Fruit fly (Drosophila melanogaster) whole organism, prepupa: ENCODE data around the gene Syx4.
A peak's percentile ranks its signal among the peaks of the same experiment; 100 is the strongest.

ENCODE experiments used
- CG10631 ChIP-seq: fragments of 200-800 bp; sonication (Bioruptor generic); optimal IDR thresholded peaks from 2 replicates; lab custom pipeline; 2016; ENCODE audit warnings: missing biosample characterization, missing genetic modification characterization
- CG11762 ChIP-seq: fragments of 200-800 bp; sonication (Bioruptor generic); optimal IDR thresholded peaks from 3 replicates; lab custom pipeline; 2016; ENCODE audit warnings: missing biosample characterization, missing genetic modification characterization; ENCODE audit not compliant: insufficient read depth
- CG11902 ChIP-seq: fragments of 200-800 bp; sonication (Bioruptor generic); optimal IDR thresholded peaks from 3 replicates; lab custom pipeline; 2016; ENCODE audit warnings: missing biosample characterization, missing genetic modification characterization
- CG16779 ChIP-seq: fragments of 200-800 bp; sonication (Bioruptor generic); optimal IDR thresholded peaks from 3 replicates; lab custom pipeline; 2017; ENCODE audit warnings: missing biosample characterization, mild to moderate bottlenecking, missing genetic modification characterization
- CG3032 ChIP-seq: fragments of 200-800 bp; optimal IDR thresholded peaks from 2 replicates; lab custom pipeline; 2019; ENCODE audit warnings: missing biosample characterization, mild to moderate bottlenecking, missing genetic modification characterization, moderate library complexity
- CG31627 ChIP-seq: fragments of 200-800 bp; sonication (Bioruptor generic); optimal IDR thresholded peaks from 3 replicates; lab custom pipeline; 2016; ENCODE audit warnings: missing biosample characterization, missing genetic modification characterization
- CG32006 ChIP-seq: fragments of 200-800 bp; sonication (Bioruptor generic); optimal IDR thresholded peaks from 3 replicates; lab custom pipeline; 2017; ENCODE audit warnings: missing biosample characterization, mild to moderate bottlenecking, missing genetic modification characterization
- CG3919 ChIP-seq: fragments of 200-800 bp; sonication (Bioruptor generic); optimal IDR thresholded peaks from 3 replicates; lab custom pipeline; 2016; ENCODE audit warnings: missing biosample characterization, missing genetic modification characterization
- CG4318 ChIP-seq: fragments of 200-800 bp; sonication (Bioruptor generic); optimal IDR thresholded peaks from 3 replicates; lab custom pipeline; 2017; ENCODE audit warnings: missing biosample characterization, mild to moderate bottlenecking, missing genetic modification characterization
- CG6163 ChIP-seq: fragments of 200-800 bp; sonication (Bioruptor generic); IDR thresholded peaks from 3 replicates; pipeline ENCODE4 v1.3.6; 2022; ENCODE audit warnings: missing biosample characterization, missing genetic modification characterization
- CG6792 ChIP-seq: fragments of 200-800 bp; sonication (Bioruptor generic); optimal IDR thresholded peaks from 3 replicates; lab custom pipeline; 2016; ENCODE audit warnings: missing biosample characterization, missing genetic modification characterization
- CG7368 ChIP-seq: fragments of 200-800 bp; sonication (Bioruptor generic); optimal IDR thresholded peaks from 3 replicates; lab custom pipeline; 2016; ENCODE audit warnings: missing biosample characterization, missing genetic modification characterization
- CG8119 ChIP-seq: fragments of 200-800 bp; sonication (Bioruptor generic); IDR thresholded peaks from 3 replicates; pipeline ENCODE4 v1.3.6; 2022; ENCODE audit warnings: missing biosample characterization, missing genetic modification characterization
- CG8319 ChIP-seq: fragments of 200-800 bp; sonication (Bioruptor generic); optimal IDR thresholded peaks from 3 replicates; lab custom pipeline; 2016; ENCODE audit warnings: missing biosample characterization, missing genetic modification characterization
- CG8632 ChIP-seq: fragments of 200-800 bp; sonication (Bioruptor generic); optimal IDR thresholded peaks from 3 replicates; lab custom pipeline; 2016; ENCODE audit warnings: missing biosample characterization, missing genetic modification characterization
- CG9139 ChIP-seq: fragments of 200-800 bp; sonication (Bioruptor generic); optimal IDR thresholded peaks from 3 replicates; lab custom pipeline; 2017; ENCODE audit warnings: missing biosample characterization, mild to moderate bottlenecking, missing genetic modification characterization
- Eip75B ChIP-seq: fragments of 200-800 bp; sonication (Bioruptor generic); optimal IDR thresholded peaks from 3 replicates; lab custom pipeline; 2016; ENCODE audit warnings: missing biosample characterization, missing genetic modification characterization
- Eip78C ChIP-seq: fragments of 200-800 bp; sonication (Bioruptor generic); peaks from one replicate; lab custom pipeline; 2016; ENCODE audit warnings: missing biosample characterization, missing genetic modification characterization
- Eip93F ChIP-seq: fragments of 200-800 bp; sonication (Bioruptor generic); optimal IDR thresholded peaks from 2 replicates; lab custom pipeline; 2016; ENCODE audit warnings: missing biosample characterization, mild to moderate bottlenecking, missing genetic modification characterization
- Ets96B ChIP-seq: fragments of 200-800 bp; optimal IDR thresholded peaks from 2 replicates; lab custom pipeline; 2019; ENCODE audit warnings: missing biosample characterization, mild to moderate bottlenecking, missing genetic modification characterization, moderate library complexity
- Hr4 ChIP-seq: fragments of 200-800 bp; sonication (Bioruptor generic); optimal IDR thresholded peaks from 3 replicates; lab custom pipeline; 2016; ENCODE audit warnings: missing biosample characterization, missing genetic modification characterization
- Lpt ChIP-seq: fragments of 200-800 bp; sonication (Bioruptor generic); optimal IDR thresholded peaks from 3 replicates; lab custom pipeline; 2016; ENCODE audit warnings: missing biosample characterization, missing genetic modification characterization
- Met ChIP-seq: fragments of 200-800 bp; sonication (Bioruptor generic); optimal IDR thresholded peaks from 3 replicates; lab custom pipeline; 2016; ENCODE audit warnings: missing biosample characterization, missing genetic modification characterization
- OdsH ChIP-seq: fragments of 200-800 bp; sonication (Bioruptor generic); optimal IDR thresholded peaks from 3 replicates; lab custom pipeline; 2016; ENCODE audit warnings: missing biosample characterization, missing genetic modification characterization
- Sox15 ChIP-seq: fragments of 200-800 bp; sonication (Bioruptor generic); optimal IDR thresholded peaks from 3 replicates; lab custom pipeline; 2016; ENCODE audit warnings: missing biosample characterization, missing genetic modification characterization
- achi ChIP-seq: fragments of 200-800 bp; sonication (Bioruptor generic); optimal IDR thresholded peaks from 3 replicates; lab custom pipeline; 2016; ENCODE audit warnings: missing biosample characterization, missing genetic modification characterization
- eg ChIP-seq: fragments of 200-800 bp; sonication (Bioruptor generic); IDR thresholded peaks from 3 replicates; pipeline ENCODE4 v1.3.6; 2022; ENCODE audit warnings: missing biosample characterization, missing genetic modification characterization
- esn ChIP-seq: fragments of 200-800 bp; sonication (Bioruptor generic); optimal IDR thresholded peaks from 2 replicates; lab custom pipeline; 2016; ENCODE audit warnings: missing biosample characterization, mild to moderate bottlenecking, missing genetic modification characterization, moderate library complexity
- fd59A ChIP-seq: fragments of 200-800 bp; sonication (Bioruptor generic); optimal IDR thresholded peaks from 2 replicates; lab custom pipeline; 2017; ENCODE audit warnings: missing biosample characterization, mild to moderate bottlenecking, missing genetic modification characterization, missing genetic modification reagents
- lz ChIP-seq: fragments of 200-800 bp; sonication (Bioruptor generic); optimal IDR thresholded peaks from 3 replicates; lab custom pipeline; 2016; ENCODE audit warnings: missing biosample characterization, missing genetic modification characterization
- pdm3 ChIP-seq: fragments of 200-800 bp; sonication (Bioruptor generic); optimal IDR thresholded peaks from 3 replicates; lab custom pipeline; 2016; ENCODE audit warnings: missing biosample characterization, missing genetic modification characterization
- salr ChIP-seq, 2 experiments: fragments of 200-800 bp; sonication (Bioruptor generic); optimal IDR thresholded peaks; 3 replicates each; lab custom pipeline; 2016 to 2018; ENCODE audit warnings: missing biosample characterization in 2 of 2, missing genetic modification characterization in 2 of 2, mild to moderate bottlenecking in 1 of 2
- svp ChIP-seq: fragments of 200-800 bp; sonication (Bioruptor generic); peaks from one replicate; lab custom pipeline; 2016; ENCODE audit warnings: missing biosample characterization, missing genetic modification characterization
- topi ChIP-seq: fragments of 200-800 bp; sonication (Bioruptor generic); optimal IDR thresholded peaks from 3 replicates; lab custom pipeline; 2016; ENCODE audit warnings: missing biosample characterization, missing genetic modification characterization
- vri ChIP-seq: fragments of 200-800 bp; sonication (Bioruptor generic); optimal IDR thresholded peaks from 3 replicates; lab custom pipeline; 2016; ENCODE audit warnings: missing biosample characterization, mild to moderate bottlenecking, missing genetic modification characterization

Gene Syx4

DNA sequence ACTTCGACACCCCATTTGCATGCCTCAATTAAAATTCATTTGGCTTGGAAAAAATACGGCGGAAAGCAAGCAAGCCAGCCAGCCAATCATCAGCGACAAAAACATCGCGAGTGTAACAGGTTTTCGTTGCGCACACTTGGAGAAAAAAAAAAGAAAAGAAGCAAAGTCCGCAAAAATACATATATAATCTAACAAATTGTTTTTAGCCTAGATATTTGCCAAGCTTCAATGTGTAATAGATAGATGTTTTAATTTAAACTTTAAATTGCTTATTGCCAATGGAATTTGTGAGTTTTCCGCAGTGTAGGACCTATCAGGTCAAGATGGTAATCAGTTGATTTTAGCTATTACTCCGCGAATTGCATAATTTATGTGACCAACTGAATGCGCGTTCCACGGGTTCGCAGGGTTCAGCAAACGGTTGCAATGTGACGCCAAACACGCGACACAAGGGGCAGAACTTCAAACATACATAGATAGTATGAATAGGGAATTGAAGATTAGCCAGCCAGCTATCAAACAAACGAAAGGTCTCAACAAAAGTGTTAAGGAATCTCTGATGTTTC is 42.8 kb upstream of the Syx4 start (continued):
- peak; percentile 91 for TF ChIP-seq esn
- TF ChIP-seq Lpt (GFP tag; lab: Kevin White, UChicago): peak; percentile 88
- TF ChIP-seq CG7368 (GFP tag; lab: Kevin White, UChicago): peak; percentile 93
- TF ChIP-seq lz (GFP tag; lab: Kevin White, UChicago): peak; percentile 90
- peak; percentile 74 for TF ChIP-seq Eip93F (GFP tag; lab: Kevin White, UChicago)
- peak; percentile 75 for TF ChIP-seq Ets96B (tag; lab: Kevin White, UChicago)
- peak; percentile 92 for TF ChIP-seq CG8119 (GFP tag; lab: Robert Waterston, UW)
- TF ChIP-seq achi: peak; percentile 91
- TF ChIP-seq Eip78C (GFP tag; lab: Kevin White, UChicago): peak; percentile 98
- peak; percentile 85 for TF ChIP-seq vri (GFP tag; lab: Kevin White, UChicago)
- TF ChIP-seq OdsH (GFP tag; lab: Kevin White, UChicago): peak; percentile 94
- TF ChIP-seq CG8632: peak; percentile 93
- peak; percentile 94 for TF ChIP-seq CG31627 (GFP tag; lab: Kevin White, UChicago)
- peak; percentile 90 for TF ChIP-seq CG10631 (GFP tag; lab: Kevin White, UChicago)
- TF ChIP-seq CG6792 (GFP tag; lab: Kevin White, UChicago): peak; percentile 90
- TF ChIP-seq svp (GFP tag; lab: Kevin White, UChicago): peak; percentile 99
- TF ChIP-seq Eip75B (GFP tag; lab: Kevin White, UChicago): peak; percentile 90
- TF ChIP-seq CG8319 (GFP tag; lab: Kevin White, UChicago): peak; percentile 95
- peak; percentile 78 for TF ChIP-seq CG9139 (GFP tag; lab: Kevin White, UChicago)
- peak; percentile 95 for TF ChIP-seq pdm3 (GFP tag; lab: Kevin White, UChicago)
- peak; percentile 90 for TF ChIP-seq Sox15 (GFP tag; lab: Kevin White, UChicago)
- TF ChIP-seq, all 60 proteins: peak for 59

DNA sequence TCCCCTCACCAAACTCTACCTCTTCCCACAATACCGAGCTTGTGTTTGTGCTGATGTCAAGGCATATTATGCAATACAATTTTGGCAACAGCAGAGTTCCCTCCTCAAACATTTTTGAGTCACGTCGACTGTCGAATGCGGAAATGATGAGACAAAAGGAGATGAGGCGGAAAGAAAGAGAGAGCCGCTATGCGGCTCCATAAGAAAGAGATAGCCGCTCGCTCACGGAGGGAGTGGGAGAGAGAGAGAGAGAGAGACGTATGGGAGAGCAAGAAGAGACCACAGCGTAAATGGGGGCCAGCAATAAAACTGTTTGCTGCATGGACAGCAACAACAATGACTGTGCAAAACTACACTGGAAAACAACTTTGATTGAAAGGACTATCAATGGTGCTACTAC is 21.6 kb upstream of the Syx4 start:
- no peak for TF ChIP-seq eg (GFP tag; lab: Robert Waterston, UW)
- no peak for TF ChIP-seq CG3032 (tag; lab: Kevin White, UChicago)
- no peak for TF ChIP-seq salr (GFP tag; optimal IDR thresholded peaks at IDR 0.05; lab: Kevin White, UChicago)
- peak; percentile 53 for TF ChIP-seq Eip78C (GFP tag; lab: Kevin White, UChicago)
- TF ChIP-seq CG16779: no peak

DNA sequence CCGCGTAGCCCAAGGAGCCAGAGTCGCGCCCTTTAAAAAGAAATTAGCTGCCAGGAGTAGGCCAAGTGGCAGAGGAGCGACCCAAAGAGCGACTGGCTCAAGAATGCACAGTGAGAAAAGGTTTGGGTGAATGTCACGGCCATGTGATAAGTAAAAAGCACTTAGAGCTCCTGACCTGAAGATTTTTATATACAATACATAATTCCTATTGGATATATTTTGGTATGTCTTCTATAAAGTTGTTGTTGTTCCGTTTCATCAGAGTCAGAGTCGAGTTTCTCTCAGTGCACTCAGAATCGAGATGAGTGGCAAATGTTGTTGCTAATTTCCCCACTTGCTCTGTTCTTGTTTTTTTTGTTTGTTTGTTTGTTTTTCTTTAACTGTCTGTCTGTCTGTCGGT is 17.3 kb upstream of the Syx4 start:
- TF ChIP-seq fd59A: no peak
- TF ChIP-seq CG6163 (GFP tag; lab: Robert Waterston, UW): 0 out of 3 replicates have a peak, but pooled peaks have one; percentile 46
- peak; percentile 10 for TF ChIP-seq CG3919 (GFP tag; lab: Kevin White, UChicago)
- peak; percentile 14 for TF ChIP-seq CG32006 (GFP tag; lab: Kevin White, UChicago)
- no peak for TF ChIP-seq Met (GFP tag; lab: Kevin White, UChicago)
- peak; percentile 63 for TF ChIP-seq Eip78C (GFP tag; lab: Kevin White, UChicago)
- TF ChIP-seq Hr4 (GFP tag; lab: Kevin White, UChicago): peak; percentile 1

DNA sequence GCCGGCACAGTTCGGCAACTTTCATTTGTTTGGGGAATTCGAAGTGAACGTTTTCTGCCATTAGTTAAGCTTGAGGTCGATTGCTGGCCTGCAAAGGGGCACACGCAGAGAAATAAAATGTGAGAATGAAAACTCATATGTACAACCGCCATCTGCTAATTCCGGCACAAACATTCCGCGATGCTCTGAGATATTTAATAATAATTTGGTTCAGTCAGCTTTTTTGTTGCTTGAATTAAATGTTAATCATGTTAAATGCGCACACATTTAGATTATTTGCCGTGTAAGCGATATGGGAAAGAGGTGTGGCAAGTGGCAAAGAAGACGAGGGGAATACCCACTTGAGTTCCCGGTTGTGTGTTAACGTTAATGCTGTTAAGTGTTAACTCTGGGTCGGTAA is 13.5 kb upstream of the Syx4 start:
- no peak for TF ChIP-seq eg (GFP tag; lab: Robert Waterston, UW)
- no peak for TF ChIP-seq CG4318 (GFP tag; lab: Kevin White, UChicago)
- TF ChIP-seq Met (GFP tag; lab: Kevin White, UChicago): no peak
- no peak for TF ChIP-seq CG6792 (GFP tag; lab: Kevin White, UChicago)
- no peak for TF ChIP-seq CG11902 (GFP tag; lab: Kevin White, UChicago)
- no peak for TF ChIP-seq topi (GFP tag; lab: Kevin White, UChicago)
- TF ChIP-seq Eip75B (GFP tag; lab: Kevin White, UChicago): no peak
- TF ChIP-seq Ets96B (tag; lab: Kevin White, UChicago): no peak
- TF ChIP-seq fd59A: no peak
- TF ChIP-seq CG11762: no peak
